Worm (Caenorhabditis elegans): ENCODE data around the gene F41F3.8.

ce11 chrV:4628517-4628930 is 20.1 kb upstream of the F41F3.8 start, which contains the start of gene pmt-2:
- TF ChIP-seq fos-1 (tag; optimal IDR thresholded peaks at IDR 0.05): no peak
- peak; percentile 9 to 77 (median 52) for TF ChIP-seq elt-3 (tag; optimal IDR thresholded peaks at IDR 0.05)
- no peak for TF ChIP-seq ceh-8 (GFP tag; optimal IDR thresholded peaks at IDR 0.05)
- TF ChIP-seq egl-13 (tag; optimal IDR thresholded peaks at IDR 0.05): no peak
- no peak for TF ChIP-seq lin-13 (GFP tag; optimal IDR thresholded peaks at IDR 0.05)
- no peak for TF ChIP-seq nhr-76 (tag; optimal IDR thresholded peaks at IDR 0.05)
